Worm (Caenorhabditis elegans): ENCODE measurements around the gene srg-46.
A peak's percentile ranks its signal among the peaks of the same experiment; 100 is the strongest.

srg-46 gene

ce11 chrV:13393333-13393803, 29.9 kb downstream of the srg-46 start (continued):
- TF ChIP-seq nhr-47 (tag; optimal IDR thresholded peaks at IDR 0.05) (peak; percentile 18), nhr-71 (tag; optimal IDR thresholded peaks at IDR 0.05) (peak; percentile 67)

- TF ChIP-seq tbx-2 (tag; optimal IDR thresholded peaks at IDR 0.05): peak; percentile 28
- peak; percentile 25 for TF ChIP-seq pax-3 (tag; optimal IDR thresholded peaks at IDR 0.05)
- TF ChIP-seq swsn-7 (tag; optimal IDR thresholded peaks at IDR 0.05): no peak
- TF ChIP-seq blmp-1 (tag; optimal IDR thresholded peaks at IDR 0.05): no peak
Measured at ce11 chrV:13394968-13395367, 31.5 kb downstream of the srg-46 start.

- TF ChIP-seq tbx-2 (tag; optimal IDR thresholded peaks at IDR 0.05) (peak; percentile 10), mdl-1 (tag; optimal IDR thresholded peaks at IDR 0.05) (no peak), mab-9 (GFP tag; IDR thresholded peaks at IDR 0.05) (peak; percentile 16; the same call in 1 of the 2 replicates), nhr-19 (GFP tag; conservative IDR thresholded peaks at IDR 0.05) (0 out of 2 replicates have a peak, but pooled peaks have one; percentile 7), dsc-1 (tag; optimal IDR thresholded peaks at IDR 0.05) (peak; percentile 54), isw-1 (GFP tag; IDR thresholded peaks at IDR 0.05) (no peak), lin-14 (GFP tag; optimal IDR thresholded peaks at IDR 0.05) (peak; percentile 79), efl-1 (optimal IDR thresholded peaks at IDR 0.05) (no peak), efl-1 (GFP tag; optimal IDR thresholded peaks at IDR 0.05 in 1 of 2) (peak in 1 of 2 experiments; percentile 86), ztf-11 (tag; optimal IDR thresholded peaks at IDR 0.05) (peak in 1 of 2 experiments; percentile 18), rnt-1 (tag; optimal IDR thresholded peaks at IDR 0.05) (peak; percentile 13), zag-1 (tag; optimal IDR thresholded peaks at IDR 0.05) (no peak), nhr-47 (tag; optimal IDR thresholded peaks at IDR 0.05) (peak; percentile 12)
Measured at ce11 chrV:13396426-13396825, 32.9 kb downstream of the srg-46 start.

ce11 chrV:13401669-13402068, 38.2 kb downstream of the srg-46 start:
- TF ChIP-seq ama-1 (optimal IDR thresholded peaks at IDR 0.05) (no peak), lin-14 (GFP tag; optimal IDR thresholded peaks at IDR 0.05) (peak; percentile 63), efl-1 (optimal IDR thresholded peaks at IDR 0.05) (no peak), efl-1 (GFP tag; optimal IDR thresholded peaks at IDR 0.05 in 1 of 2) (no peak), nhr-12 (tag; optimal IDR thresholded peaks at IDR 0.05) (no peak), ztf-4 (tag; optimal IDR thresholded peaks at IDR 0.05) (no peak), lsy-2 (tag; optimal IDR thresholded peaks at IDR 0.05) (no peak), vab-15 (tag; optimal IDR thresholded peaks at IDR 0.05) (no peak), dsc-1 (tag; optimal IDR thresholded peaks at IDR 0.05) (peak; percentile 38), F16B12.6 (tag; optimal IDR thresholded peaks at IDR 0.05) (no peak), ceh-82 (tag; optimal IDR thresholded peaks at IDR 0.05) (no peak)

- TF ChIP-seq fkh-4 (tag; optimal IDR thresholded peaks at IDR 0.05; ENCODE audit: borderline replicate concordance): no peak
- TF ChIP-seq snu-23 (GFP tag; optimal IDR thresholded peaks at IDR 0.05): peak; percentile 38
- peak in 1 of 2 experiments; percentile 3 for TF ChIP-seq lin-35 (GFP tag; optimal IDR thresholded peaks at IDR 0.05)
- peak in 1 of 2 experiments; percentile 37 for TF ChIP-seq lsy-2 (tag; optimal IDR thresholded peaks at IDR 0.05)
- TF ChIP-seq ceh-90 (tag; optimal IDR thresholded peaks at IDR 0.05): no peak
- peak; percentile 70 for TF ChIP-seq rnt-1 (tag; optimal IDR thresholded peaks at IDR 0.05)
- peak; percentile 58 for TF ChIP-seq blmp-1 (tag; optimal IDR thresholded peaks at IDR 0.05)
- TF ChIP-seq dsc-1 (tag; optimal IDR thresholded peaks at IDR 0.05): peak; percentile 56
- TF ChIP-seq lin-14 (GFP tag; optimal IDR thresholded peaks at IDR 0.05): peak; percentile 72
- no peak for TF ChIP-seq hlh-17 (GFP tag; optimal IDR thresholded peaks at IDR 0.05; ENCODE audit: borderline replicate concordance)
- TF ChIP-seq unc-130 (tag; optimal IDR thresholded peaks at IDR 0.05): peak; percentile 2
- TF ChIP-seq nhr-20 (tag; optimal IDR thresholded peaks at IDR 0.05): peak; percentile 19
- peak in 1 of 3 experiments; percentile 13 for TF ChIP-seq dpl-1 (GFP tag; optimal IDR thresholded peaks at IDR 0.05)
- peak; percentile 64 for TF ChIP-seq lin-39 (tag; optimal IDR thresholded peaks at IDR 0.05)
- no peak for TF ChIP-seq jun-1 (tag; optimal IDR thresholded peaks at IDR 0.05)
- TF ChIP-seq nhr-71 (tag; optimal IDR thresholded peaks at IDR 0.05): peak; percentile 63
- TF ChIP-seq mep-1 (tag; optimal IDR thresholded peaks at IDR 0.05): peak; percentile 20
- no peak for TF ChIP-seq tlp-1 (tag; optimal IDR thresholded peaks at IDR 0.05)
- peak in 1 of 2 experiments; percentile 19 for TF ChIP-seq mdl-1 (tag; optimal IDR thresholded peaks at IDR 0.05)
- TF ChIP-seq efl-1 (optimal IDR thresholded peaks at IDR 0.05): peak in 1 of 2 experiments; percentile 16
- peak in 1 of 2 experiments; percentile 88 for TF ChIP-seq efl-1 (GFP tag; optimal IDR thresholded peaks at IDR 0.05 in 1 of 2)
- TF ChIP-seq nhr-19 (GFP tag; conservative IDR thresholded peaks at IDR 0.05): 0 out of 2 replicates have a peak, but pooled peaks have one; percentile 23
- no peak for TF ChIP-seq ama-1 (optimal IDR thresholded peaks at IDR 0.05)
Measured at ce11 chrV:13402524-13402923, 39.0 kb downstream of the srg-46 start.

Data from whole organism, L1 larva.